Worm (Caenorhabditis elegans) whole organism, L2 larva: ENCODE measurements around the gene his-3.

Source experiments
- ama-1 ChIP-seq: fragments of 150-350 bp; optimal IDR thresholded peaks from 2 replicates; lab custom pipeline; 2018; ENCODE audit warnings: inconsistent platforms
- lin-39 ChIP-seq: fragments of 150-350 bp; optimal IDR thresholded peaks from 2 replicates; lab custom pipeline; 2014; ENCODE audit warnings: missing biosample characterization, missing genetic modification reagents, missing genetic modification characterization
- lsy-2 ChIP-seq, 2 experiments: fragments of 150-350 bp in 1 of 2; sonication (generic microtip) in 1 of 2; optimal IDR thresholded peaks; 2 replicates each; lab custom pipeline; 2014 to 2017; ENCODE audit warnings: missing biosample characterization in 2 of 2, missing genetic modification characterization in 2 of 2
- nhr-11 ChIP-seq: fragments of 150-350 bp; optimal IDR thresholded peaks from 2 replicates; lab custom pipeline; 2014; ENCODE audit warnings: missing biosample characterization, missing genetic modification characterization
- nhr-12 ChIP-seq: fragments of 150-350 bp; optimal IDR thresholded peaks from 2 replicates; lab custom pipeline; 2014; ENCODE audit warnings: missing biosample characterization, missing genetic modification characterization
- nhr-237 ChIP-seq: fragments of 150-350 bp; optimal IDR thresholded peaks from 2 replicates; lab custom pipeline; 2014; ENCODE audit warnings: missing biosample characterization, missing genetic modification characterization
- nhr-25 ChIP-seq: fragments of 150-350 bp; sonication (generic microtip); optimal IDR thresholded peaks from 3 replicates; lab custom pipeline; 2014; ENCODE audit warnings: missing biosample characterization, missing genetic modification characterization
- ztf-11 ChIP-seq: sonication (generic microtip); optimal IDR thresholded peaks from 2 replicates; lab custom pipeline; 2017; ENCODE audit warnings: missing biosample characterization, missing genetic modification characterization

ce11 chrV:16036166-16036565 is 4.4 kb upstream of the his-3 start, which contains the start of gene T10C6.10:
- TF ChIP-seq ztf-11 (tag; lab: Kevin White, UChicago) (no peak), ama-1 (lab: Kevin White, UChicago) (no peak), nhr-25 (no peak), nhr-11 (tag; lab: Kevin White, UChicago) (no peak), nhr-237 (tag; lab: Kevin White, UChicago) (no peak), lin-39 (no peak), nhr-12 (tag; lab: Kevin White, UChicago) (no peak), lsy-2 (tag; optimal IDR thresholded peaks at IDR 0.05; lab: Kevin White, UChicago) (no peak)
